Worm (Caenorhabditis elegans): ENCODE data around the gene btb-17.

The btb-17 gene

DNA sequence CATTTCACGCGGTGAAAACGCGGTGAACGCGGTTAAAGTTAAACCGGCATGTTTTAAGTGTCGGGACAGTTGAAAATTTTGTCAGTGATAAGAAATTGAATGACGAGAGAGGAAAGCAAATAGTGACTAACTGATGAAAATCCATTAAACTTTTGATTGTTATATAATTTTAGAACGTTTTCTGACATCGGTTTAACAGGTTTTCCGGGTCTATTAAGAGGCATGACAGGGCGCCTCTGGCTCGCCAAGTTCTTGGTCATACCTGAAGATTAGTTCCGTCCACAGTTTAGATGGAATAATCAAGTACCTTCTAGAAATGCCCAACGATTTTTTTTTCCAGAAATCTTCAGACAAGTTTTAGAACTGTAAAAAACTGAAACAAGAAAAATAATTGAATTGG, 28.0 kb downstream of the btb-17 start, which contains the start of gene Y46D2A.2:
TSS of gene Y46D2A.2 (minus strand) at position 101 of the 400 bp plus-strand sequence.
- TF ChIP-seq dao-5 (tag; optimal IDR thresholded peaks at IDR 0.05) = no peak
- no peak for TF ChIP-seq W03F9.2 (tag; optimal IDR thresholded peaks at IDR 0.05)
- no peak for TF ChIP-seq him-1 (tag; optimal IDR thresholded peaks at IDR 0.05)

- no peak for TF ChIP-seq W03F9.2 (tag; optimal IDR thresholded peaks at IDR 0.05)
- TF ChIP-seq dao-5 (tag; optimal IDR thresholded peaks at IDR 0.05) = no peak
- no peak for TF ChIP-seq him-1 (tag; optimal IDR thresholded peaks at IDR 0.05)
These were observed 31.9 kb downstream of the btb-17 start, which contains the start of gene Y46D2A.3 for ce11 chrII:3327104-3327503. Gene Y46D2A.3 (minus strand): TSS chrII:3327204.

- TF ChIP-seq dao-5 (tag; optimal IDR thresholded peaks at IDR 0.05) (no peak), W03F9.2 (tag; optimal IDR thresholded peaks at IDR 0.05) (no peak), him-1 (tag; optimal IDR thresholded peaks at IDR 0.05) (no peak)
These were observed 36.8 kb downstream of the btb-17 start, which contains the start of gene irld-27 for ce11 chrII:3332039-3332438. Gene irld-27 (plus strand): TSS chrII:3332339.

DNA sequence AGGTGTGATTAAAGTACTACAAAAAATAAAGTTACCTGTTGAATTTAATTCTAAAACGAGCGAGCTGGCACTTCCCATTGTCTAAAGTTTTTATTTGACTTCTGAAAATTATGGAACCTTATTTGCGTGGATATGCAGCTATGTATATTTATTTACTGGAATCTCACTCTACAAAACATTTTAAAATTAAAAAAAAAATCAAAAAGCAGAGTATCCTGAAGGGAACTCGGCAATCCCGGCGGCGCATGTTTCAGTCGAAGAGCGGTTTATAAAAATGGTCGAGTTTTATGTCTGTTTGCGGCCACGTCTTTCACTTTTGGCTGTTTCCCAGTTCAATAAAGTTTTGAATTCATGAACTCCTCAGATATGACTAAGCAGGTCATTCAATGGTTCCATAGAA, 41.8 kb downstream of the btb-17 start, which contains the start of gene F14D2.19:
TSS of gene F14D2.19 (minus strand) at position 101 of the 400 bp plus-strand sequence.
- TF ChIP-seq dao-5 (tag; optimal IDR thresholded peaks at IDR 0.05) (no peak), W03F9.2 (tag; optimal IDR thresholded peaks at IDR 0.05) (no peak)

ce11 chrII:3338556-3338955, 43.4 kb downstream of the btb-17 start, which contains the start of gene F14D2.7:
Gene F14D2.7 (minus strand): TSS chrII:3338656.
- no peak for TF ChIP-seq him-1 (tag; optimal IDR thresholded peaks at IDR 0.05)
- TF ChIP-seq dao-5 (tag; optimal IDR thresholded peaks at IDR 0.05) = no peak
- TF ChIP-seq W03F9.2 (tag; optimal IDR thresholded peaks at IDR 0.05) = no peak

DNA sequence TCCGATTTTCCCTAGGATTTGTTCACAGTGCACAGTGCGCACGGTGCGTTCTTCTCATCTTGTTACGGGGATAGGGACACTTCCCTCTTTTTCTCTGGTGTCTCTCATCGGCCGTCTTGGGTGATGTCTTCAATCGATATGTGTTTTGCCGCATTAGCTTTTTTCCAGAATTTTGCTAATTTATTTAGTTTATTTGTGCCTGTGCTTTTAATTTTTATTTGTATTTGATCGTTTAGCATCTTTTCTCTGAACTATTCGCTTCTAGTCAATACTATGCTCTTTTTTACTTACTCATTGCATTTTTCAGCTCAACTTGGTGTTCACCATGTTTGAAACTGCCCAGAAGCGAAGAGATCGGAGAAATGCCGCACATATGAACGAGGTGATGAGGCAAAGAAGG, 45.0 kb downstream of the btb-17 start, which contains the start of gene F14D2.5:
TSS of gene F14D2.5 (plus strand) at position 301 of the 400 bp plus-strand sequence.
- TF ChIP-seq dao-5 (tag; optimal IDR thresholded peaks at IDR 0.05) = no peak
- TF ChIP-seq W03F9.2 (tag; optimal IDR thresholded peaks at IDR 0.05) = no peak
- TF ChIP-seq him-1 (tag; optimal IDR thresholded peaks at IDR 0.05) = no peak

DNA sequence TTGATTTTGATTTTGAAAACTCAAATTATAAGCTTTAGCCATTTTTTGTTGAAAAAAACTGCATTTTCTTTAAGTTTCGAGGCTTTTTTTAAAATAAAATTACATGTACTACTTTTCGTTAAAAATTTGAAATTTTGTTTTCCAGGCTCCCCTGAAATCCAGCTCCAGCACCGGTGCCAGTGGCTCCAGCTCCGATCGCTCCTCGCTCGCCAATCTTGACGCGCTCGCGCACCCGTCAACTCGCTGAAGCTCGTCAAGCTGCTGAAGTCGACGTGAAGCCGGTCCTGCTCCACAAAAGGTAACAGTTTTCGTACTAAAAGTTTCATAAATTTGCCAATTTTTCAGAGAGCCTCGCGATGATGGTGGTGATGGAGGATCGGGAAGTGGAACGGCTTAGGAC, 45.6 kb downstream of the btb-17 start:
- no peak for TF ChIP-seq W03F9.2 (tag; optimal IDR thresholded peaks at IDR 0.05)
- TF ChIP-seq dao-5 (tag; optimal IDR thresholded peaks at IDR 0.05) = no peak
- TF ChIP-seq him-1 (tag; optimal IDR thresholded peaks at IDR 0.05) = no peak

DNA sequence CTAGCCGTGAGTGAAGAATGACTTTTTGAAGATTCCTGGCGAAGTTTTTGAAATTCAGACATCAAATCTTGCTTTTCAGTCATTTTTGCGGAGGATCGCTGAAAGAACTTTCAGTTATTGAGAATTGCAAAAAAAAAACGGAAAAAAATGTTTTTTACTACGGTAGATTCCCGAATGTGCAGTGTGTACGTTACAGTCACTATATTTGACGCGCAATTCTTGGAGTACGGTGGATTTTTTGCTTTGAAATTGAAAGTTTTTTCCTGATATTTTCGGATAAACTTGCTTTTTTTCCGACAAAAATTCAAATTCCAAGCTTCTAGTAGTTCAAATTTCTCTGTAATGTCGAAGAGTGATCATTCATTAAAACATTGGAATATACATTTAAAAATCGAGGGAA, 46.8 kb downstream of the btb-17 start, which contains the start of gene F14D2.11:
TSS of gene F14D2.11 (minus strand) at position 101 of the 400 bp plus-strand sequence.
- TF ChIP-seq dao-5 (tag; optimal IDR thresholded peaks at IDR 0.05) (no peak), W03F9.2 (tag; optimal IDR thresholded peaks at IDR 0.05) (no peak), him-1 (tag; optimal IDR thresholded peaks at IDR 0.05) (no peak)

ce11 chrII:3343714-3344113, 48.5 kb downstream of the btb-17 start, which contains the start of gene F14D2.15:
Gene F14D2.15 (minus strand): TSS chrII:3343814.
- no peak for TF ChIP-seq W03F9.2 (tag; optimal IDR thresholded peaks at IDR 0.05)
- no peak for TF ChIP-seq him-1 (tag; optimal IDR thresholded peaks at IDR 0.05)
- no peak for TF ChIP-seq dao-5 (tag; optimal IDR thresholded peaks at IDR 0.05)

DNA sequence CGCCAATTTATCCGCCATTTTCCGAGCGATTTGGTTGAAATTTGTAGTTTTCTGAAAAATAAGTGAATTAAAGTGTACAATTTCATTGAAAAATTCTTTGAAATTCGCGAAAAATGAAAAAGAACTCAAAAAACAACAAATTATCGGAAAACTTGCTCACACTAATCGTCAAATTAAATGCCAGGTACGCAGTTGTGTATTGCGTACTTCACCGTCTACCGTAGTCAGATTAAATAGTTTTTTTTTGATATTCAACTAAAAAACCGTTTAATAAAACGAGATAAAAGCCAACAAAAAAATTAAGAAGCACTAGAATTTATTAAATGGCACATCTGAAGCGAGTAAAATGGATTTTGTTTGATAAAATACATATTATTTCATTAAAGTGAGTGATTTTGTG, 49.7 kb downstream of the btb-17 start, which contains the start of gene bath-28:
TSS of gene bath-28 (minus strand) at position 51 of the 400 bp plus-strand sequence.
- TF ChIP-seq him-1 (tag; optimal IDR thresholded peaks at IDR 0.05) (no peak), dao-5 (tag; optimal IDR thresholded peaks at IDR 0.05) (no peak), W03F9.2 (tag; optimal IDR thresholded peaks at IDR 0.05) (no peak)
